Fruit fly (Drosophila melanogaster) whole organism, embryonic: ENCODE results near the gene CG34106.
A peak's percentile ranks its signal among the peaks of the same experiment; 100 is the strongest.

Experiments used
- B-H1 ChIP-seq: fragments of 200-800 bp; sonication (Bioruptor generic); IDR thresholded peaks from 3 replicates; pipeline ENCODE4 v1.3.6; 2022; ENCODE audit warnings: missing biosample characterization, missing genetic modification characterization
- Blimp-1 ChIP-seq: fragments of 200-800 bp; sonication (Bioruptor generic); optimal IDR thresholded peaks from 3 replicates; lab custom pipeline; 2018; ENCODE audit warnings: missing biosample characterization, missing genetic modification characterization, mild to moderate bottlenecking, moderate library complexity, missing genetic modification reagents
- CG10543 ChIP-seq: fragments of 200-800 bp; sonication (Bioruptor generic); optimal IDR thresholded peaks from 3 replicates; lab custom pipeline; 2017; ENCODE audit warnings: missing biosample characterization, mild to moderate bottlenecking, missing genetic modification characterization, moderate library complexity
- CG12236 ChIP-seq: fragments of 200-800 bp; sonication (Bioruptor generic); optimal IDR thresholded peaks from 2 replicates; lab custom pipeline; 2016; ENCODE audit warnings: missing biosample characterization, missing genetic modification characterization
- CG12299 ChIP-seq: fragments of 200-800 bp; sonication (Bioruptor generic); optimal IDR thresholded peaks from 2 replicates; lab custom pipeline; 2018; ENCODE audit warnings: missing biosample characterization, mild to moderate bottlenecking, missing genetic modification characterization
- CG12744 ChIP-seq: fragments of 200-800 bp; sonication (Bioruptor generic); optimal IDR thresholded peaks from 2 replicates; lab custom pipeline; 2016; ENCODE audit warnings: missing biosample characterization, missing genetic modification characterization
- CG13424 ChIP-seq: fragments of 200-800 bp; sonication (Bioruptor generic); optimal IDR thresholded peaks from 2 replicates; lab custom pipeline; 2019; ENCODE audit warnings: missing biosample characterization, mild to moderate bottlenecking, missing genetic modification characterization, moderate library complexity
- CG14710 ChIP-seq: fragments of 200-800 bp; sonication (Bioruptor generic); optimal IDR thresholded peaks from 3 replicates; lab custom pipeline; 2019; ENCODE audit warnings: missing biosample characterization, mild to moderate bottlenecking, missing genetic modification characterization, moderate library complexity
- CG16815 ChIP-seq: fragments of 200-800 bp; sonication (Bioruptor generic); optimal IDR thresholded peaks from 3 replicates; lab custom pipeline; 2017; ENCODE audit warnings: missing biosample characterization, mild to moderate bottlenecking, missing genetic modification characterization
- CG17361 ChIP-seq: fragments of 200-800 bp; sonication (Bioruptor generic); IDR thresholded peaks from 3 replicates; pipeline ENCODE4 v1.3.6; 2022; ENCODE audit warnings: missing biosample characterization, missing genetic modification characterization
- CG2129 ChIP-seq: fragments of 200-800 bp; sonication (Bioruptor generic); IDR thresholded peaks from 2 replicates; pipeline ENCODE4 v1.3.6; 2022; ENCODE audit warnings: missing biosample characterization, missing genetic modification characterization; ENCODE audit not compliant: partially characterized antibody
- CG2202 ChIP-seq: fragments of 200-800 bp; sonication (Bioruptor generic); optimal IDR thresholded peaks from 2 replicates; lab custom pipeline; 2018; ENCODE audit warnings: missing biosample characterization, mild to moderate bottlenecking, missing genetic modification characterization
- CG2712 ChIP-seq: fragments of 200-800 bp; optimal IDR thresholded peaks from 3 replicates; lab custom pipeline; 2019; ENCODE audit warnings: missing biosample characterization, mild to moderate bottlenecking, missing genetic modification characterization, moderate library complexity
- CG3726 ChIP-seq: fragments of 200-800 bp; sonication (Bioruptor generic); IDR thresholded peaks from 3 replicates; pipeline ENCODE4, ENCODE4 v1.3.6; 2022; ENCODE audit warnings: missing biosample characterization, missing genetic modification characterization
- CG4707 ChIP-seq: fragments of 200-800 bp; sonication (Bioruptor generic); optimal IDR thresholded peaks from 2 replicates; lab custom pipeline; 2018; ENCODE audit warnings: missing biosample characterization, mild to moderate bottlenecking, missing genetic modification characterization, moderate library complexity
- CG7357 ChIP-seq: fragments of 200-800 bp; sonication (Bioruptor generic); IDR thresholded peaks from 3 replicates; pipeline ENCODE4 v1.3.6; 2022; ENCODE audit warnings: missing biosample characterization, missing genetic modification characterization
- CG7963 ChIP-seq: fragments of 200-800 bp; sonication (Bioruptor generic); IDR thresholded peaks from 3 replicates; pipeline ENCODE4 v1.3.6; 2022; ENCODE audit warnings: missing biosample characterization, missing genetic modification characterization; ENCODE audit not compliant: partially characterized antibody
- CG9215 ChIP-seq: fragments of 200-800 bp; sonication (Bioruptor generic); IDR thresholded peaks from 2 replicates; pipeline ENCODE4 v1.3.6; 2022; ENCODE audit warnings: missing biosample characterization, missing genetic modification characterization
- CG9609 ChIP-seq: fragments of 200-800 bp; sonication (Bioruptor generic); optimal IDR thresholded peaks from 3 replicates; lab custom pipeline; 2016; ENCODE audit warnings: missing biosample characterization, missing genetic modification characterization
- Camta ChIP-seq: fragments of 200-800 bp; sonication (Bioruptor generic); optimal IDR thresholded peaks from 2 replicates; lab custom pipeline; 2016; ENCODE audit warnings: missing biosample characterization, missing genetic modification characterization
- Doc2 ChIP-seq: fragments of 200-800 bp; sonication (Bioruptor generic); IDR thresholded peaks from 2 replicates; pipeline ENCODE4 v1.3.6; 2022; ENCODE audit warnings: missing biosample characterization, missing genetic modification characterization
- E2f2 ChIP-seq: fragments of 200-800 bp; sonication (Bioruptor generic); IDR thresholded peaks from 2 replicates; pipeline ENCODE4 v1.3.6; 2022; ENCODE audit warnings: missing biosample characterization, missing genetic modification characterization
- Eip74EF ChIP-seq, 2 experiments: fragments of 200-800 bp in 1 of 2; fragments of >200 bp in 1 of 2; sonication (Bioruptor generic) in 1 of 2; optimal IDR thresholded peaks; 2 replicates each; lab custom pipeline; 2017 to 2019; ENCODE audit warnings: missing biosample characterization in 2 of 2, missing genetic modification characterization in 2 of 2, mild to moderate bottlenecking in 1 of 2, moderate library complexity in 1 of 2
- Kr ChIP-seq: fragments of 200-800 bp; sonication (Bioruptor generic); optimal IDR thresholded peaks from 2 replicates; lab custom pipeline; 2017; ENCODE audit warnings: missing biosample characterization, mild to moderate bottlenecking, missing genetic modification characterization
- NfI ChIP-seq: fragments of 200-800 bp; sonication (Bioruptor generic); optimal IDR thresholded peaks from 3 replicates; lab custom pipeline; 2018; ENCODE audit warnings: missing biosample characterization, mild to moderate bottlenecking, missing genetic modification characterization, moderate library complexity
- Vsx1 ChIP-seq: fragments of 200-800 bp; sonication (Bioruptor generic); optimal IDR thresholded peaks from 2 replicates; lab custom pipeline; 2017; ENCODE audit warnings: missing biosample characterization, mild to moderate bottlenecking, missing genetic modification characterization, missing genetic modification reagents
- Xbp1 ChIP-seq: fragments of 200-800 bp; sonication (Bioruptor generic); optimal IDR thresholded peaks from 3 replicates; lab custom pipeline; 2016; ENCODE audit warnings: missing biosample characterization, mild to moderate bottlenecking, missing genetic modification characterization
- cad ChIP-seq: fragments of >200 bp; optimal IDR thresholded peaks from 2 replicates; lab custom pipeline; 2017; ENCODE audit warnings: missing biosample characterization, missing genetic modification characterization
- cas ChIP-seq: fragments of 200-800 bp; sonication (Bioruptor generic); IDR thresholded peaks from 2 replicates; pipeline ENCODE4 v1.3.6; 2022; ENCODE audit warnings: missing biosample characterization, missing genetic modification characterization
- disco-r ChIP-seq: fragments of 200-800 bp; sonication (Bioruptor generic); optimal IDR thresholded peaks from 2 replicates; lab custom pipeline; 2016; ENCODE audit warnings: missing biosample characterization, missing genetic modification characterization
- dysf ChIP-seq: fragments of 200-800 bp; sonication (Bioruptor generic); IDR thresholded peaks from 3 replicates; pipeline ENCODE4 v1.3.6; 2022; ENCODE audit warnings: missing biosample characterization, missing genetic modification characterization
- emc ChIP-seq: fragments of 200-800 bp; sonication (Bioruptor generic); optimal IDR thresholded peaks from 2 replicates; lab custom pipeline; 2016; ENCODE audit warnings: missing biosample characterization, missing genetic modification characterization
- ems ChIP-seq: fragments of 200-800 bp; sonication (Bioruptor generic); optimal IDR thresholded peaks from 3 replicates; lab custom pipeline; 2016; ENCODE audit warnings: missing biosample characterization, missing genetic modification characterization
- fd64A ChIP-seq: fragments of 200-800 bp; sonication (Bioruptor generic); optimal IDR thresholded peaks from 3 replicates; lab custom pipeline; 2018; ENCODE audit warnings: missing biosample characterization, mild to moderate bottlenecking, missing genetic modification characterization
- hb ChIP-seq: fragments of 200-800 bp; sonication (Bioruptor generic); IDR thresholded peaks from 3 replicates; pipeline ENCODE4 v1.3.6; 2022; ENCODE audit warnings: missing biosample characterization, missing genetic modification characterization; ENCODE audit not compliant: partially characterized antibody
- her ChIP-seq: fragments of 200-800 bp; sonication (Bioruptor generic); optimal IDR thresholded peaks from 2 replicates; lab custom pipeline; 2016; ENCODE audit warnings: missing biosample characterization, missing genetic modification characterization
- hkb ChIP-seq, 2 experiments: fragments of 200-800 bp in 1 of 2; fragments of >200 bp in 1 of 2; sonication (Bioruptor generic) in 1 of 2; IDR thresholded peaks in 1 of 2; optimal IDR thresholded peaks in 1 of 2; 2 replicates each; pipeline versions ENCODE4 v1.3.6 to Lab custom; 2017 to 2022; ENCODE audit warnings: missing biosample characterization in 1 of 2, missing genetic modification characterization in 1 of 2
- ind ChIP-seq: fragments of 200-800 bp; sonication (Bioruptor generic); optimal IDR thresholded peaks from 3 replicates; lab custom pipeline; 2016; ENCODE audit warnings: missing biosample characterization, missing genetic modification characterization
- inv ChIP-seq: fragments of 200-800 bp; sonication (Bioruptor generic); IDR thresholded peaks from 2 replicates; pipeline ENCODE4 v1.3.6; 2022; ENCODE audit warnings: missing biosample characterization, missing genetic modification characterization; ENCODE audit not compliant: partially characterized antibody
- jing ChIP-seq: fragments of 200-800 bp; sonication (Bioruptor generic); optimal IDR thresholded peaks from 2 replicates; lab custom pipeline; 2018; ENCODE audit warnings: missing biosample characterization, mild to moderate bottlenecking, missing genetic modification characterization
- lov ChIP-seq, 2 experiments: fragments of 200-800 bp in 1 of 2; fragments of >200 bp in 1 of 2; sonication (Bioruptor generic) in 1 of 2; IDR thresholded peaks in 1 of 2; optimal IDR thresholded peaks in 1 of 2; 2 replicates in 1 of 2; 3 replicates in 1 of 2; pipeline versions ENCODE4 v1.3.6 to Lab custom; 2017 to 2022; ENCODE audit warnings: missing biosample characterization in 1 of 2, missing genetic modification characterization in 1 of 2
- pan ChIP-seq, 4 experiments: fragments of >200 bp in 3 of 4; fragments of 200-800 bp in 1 of 4; sonication (Bioruptor generic) in 1 of 4; optimal IDR thresholded peaks in 3 of 4; IDR thresholded peaks in 1 of 4; 2 replicates each; pipeline versions ENCODE4 v1.3.6 to Lab custom; 2017 to 2022; ENCODE audit warnings: missing biosample characterization in 2 of 4, missing genetic modification characterization in 2 of 4, mixed read lengths in 1 of 4
- prd ChIP-seq, 3 experiments: fragments of >200 bp in 2 of 3; fragments of 200-800 bp in 1 of 3; sonication (Bioruptor generic) in 1 of 3; optimal IDR thresholded peaks in 2 of 3; IDR thresholded peaks in 1 of 3; 2 replicates in 2 of 3; 3 replicates in 1 of 3; pipeline versions ENCODE4 v1.3.6 to Lab custom; 2017 to 2022; ENCODE audit warnings: missing biosample characterization in 1 of 3, missing genetic modification characterization in 1 of 3
- row ChIP-seq: fragments of 200-800 bp; sonication (Bioruptor generic); IDR thresholded peaks from 3 replicates; pipeline ENCODE4 v1.3.6; 2022; ENCODE audit warnings: missing biosample characterization, missing genetic modification characterization
- sens ChIP-seq: fragments of 200-800 bp; sonication (Bioruptor generic); peaks from one replicate; lab custom pipeline; 2016; ENCODE audit warnings: missing biosample characterization, missing genetic modification characterization
- seq ChIP-seq: fragments of 200-800 bp; sonication (Bioruptor generic); IDR thresholded peaks from 2 replicates; pipeline ENCODE4 v1.3.6; 2022; ENCODE audit warnings: missing biosample characterization, missing genetic modification characterization
- toy ChIP-seq: fragments of 200-800 bp; sonication (Bioruptor generic); IDR thresholded peaks from 2 replicates; pipeline ENCODE4 v1.3.6; 2022; ENCODE audit warnings: missing biosample characterization, missing genetic modification characterization
- vfl ChIP-seq: fragments of 200-800 bp; sonication (Bioruptor generic); optimal IDR thresholded peaks from 2 replicates; lab custom pipeline; 2016; ENCODE audit warnings: missing biosample characterization, missing genetic modification characterization
- z ChIP-seq: fragments of 200-800 bp; sonication (Bioruptor generic); IDR thresholded peaks from 3 replicates; pipeline ENCODE4 v1.3.6; 2022; ENCODE audit warnings: missing biosample characterization, missing genetic modification characterization

Gene CG34106

dm6 chr2L:17203833-17204232 is 73.0 kb downstream of the CG34106 start (continued):
- no peak for TF ChIP-seq CG12744 (GFP tag; lab: Kevin White, UChicago)
- TF ChIP-seq lov (optimal IDR thresholded peaks at IDR 0.05; lab: Kevin White, UChicago): no peak
- TF ChIP-seq lov (GFP tag; IDR thresholded peaks at IDR 0.05; lab: Robert Waterston, UW): no peak
- TF ChIP-seq CG2202 (tag; lab: Kevin White, UChicago): no peak
- no peak for TF ChIP-seq CG3726 (GFP tag; lab: Robert Waterston, UW)
- no peak for TF ChIP-seq CG16815
- no peak for TF ChIP-seq Eip74EF (GFP tag; optimal IDR thresholded peaks at IDR 0.05; lab: Kevin White, UChicago)
- no peak for TF ChIP-seq CG7963 (GFP tag; lab: Robert Waterston, UW)
- TF ChIP-seq inv (GFP tag; lab: Robert Waterston, UW): no peak
- no peak for TF ChIP-seq CG9609 (GFP tag; lab: Kevin White, UChicago)
- no peak for TF ChIP-seq vfl (GFP tag; lab: Kevin White, UChicago)
- TF ChIP-seq Kr (GFP tag; lab: Kevin White, UChicago): no peak
- no peak for TF ChIP-seq Camta (GFP tag; lab: Kevin White, UChicago)
- no peak for TF ChIP-seq hb (GFP tag; lab: Robert Waterston, UW)
- 0 out of 3 replicates have a peak, but pooled peaks have one; percentile 23 for TF ChIP-seq CG17361
- peak; percentile 12 for TF ChIP-seq NfI (GFP tag; lab: Kevin White, UChicago)
- no peak for TF ChIP-seq Vsx1 (GFP tag; lab: Kevin White, UChicago)
- TF ChIP-seq fd64A (GFP tag; lab: Kevin White, UChicago): no peak
- no peak for TF ChIP-seq CG2712
- no peak for TF ChIP-seq E2f2 (GFP tag; lab: Robert Waterston, UW)
- TF ChIP-seq toy (GFP tag; lab: Robert Waterston, UW): no peak
- no peak for TF ChIP-seq disco-r (GFP tag; lab: Kevin White, UChicago)
- TF ChIP-seq CG12236 (GFP tag; lab: Kevin White, UChicago): no peak
- no peak for TF ChIP-seq CG4707 (GFP tag; lab: Kevin White, UChicago)
- no peak for TF ChIP-seq CG2129 (GFP tag; lab: Robert Waterston, UW)
- TF ChIP-seq emc (GFP tag; lab: Kevin White, UChicago): no peak
- no peak for TF ChIP-seq CG12299 (tag; lab: Kevin White, UChicago)
- no peak for TF ChIP-seq Xbp1 (GFP tag; lab: Kevin White, UChicago)
- TF ChIP-seq CG10543 (GFP tag; lab: Kevin White, UChicago): no peak
- peak; percentile 52; the same call in 1 of the 3 replicates for TF ChIP-seq dysf (GFP tag; lab: Robert Waterston, UW)
- TF ChIP-seq B-H1 (GFP tag; lab: Robert Waterston, UW): no peak
- TF ChIP-seq Blimp-1 (GFP tag; lab: Kevin White, UChicago): peak; percentile 26
- no peak for TF ChIP-seq her (GFP tag; lab: Kevin White, UChicago)
- peak; percentile 57 for TF ChIP-seq row (GFP tag; lab: Robert Waterston, UW)
- no peak for TF ChIP-seq CG9215 (GFP tag; lab: Robert Waterston, UW)
- TF ChIP-seq jing (GFP tag; lab: Kevin White, UChicago): no peak
- TF ChIP-seq CG7357 (GFP tag; lab: Robert Waterston, UW): no peak
- TF ChIP-seq CG13424 (tag; lab: Kevin White, UChicago): peak; percentile 15
- TF ChIP-seq sens (GFP tag; lab: Kevin White, UChicago): peak; percentile 81
- no peak for TF ChIP-seq ems (GFP tag; lab: Kevin White, UChicago)
- no peak for TF ChIP-seq cad (GFP tag; lab: Kevin White, UChicago)
- no peak for TF ChIP-seq pan (optimal IDR thresholded peaks at IDR 0.05; lab: Kevin White, UChicago)
- peak in 1 of 2 experiments; percentile 39 for TF ChIP-seq pan (GFP tag; optimal IDR thresholded peaks at IDR 0.05 in 1 of 2, IDR thresholded peaks at IDR 0.05 in 1 of 2)
- no peak for TF ChIP-seq Doc2
- TF ChIP-seq ind (GFP tag; lab: Kevin White, UChicago): peak; percentile 11
- TF ChIP-seq seq (GFP tag; lab: Robert Waterston, UW): no peak
- no peak for TF ChIP-seq CG14710 (tag; lab: Kevin White, UChicago)
- no peak for TF ChIP-seq prd (optimal IDR thresholded peaks at IDR 0.05; lab: Kevin White, UChicago)
- peak; percentile 54; the same call in 2 of the 3 replicates for TF ChIP-seq prd (GFP tag; IDR thresholded peaks at IDR 0.05; lab: Robert Waterston, UW)
- TF ChIP-seq hkb (optimal IDR thresholded peaks at IDR 0.05; lab: Kevin White, UChicago): no peak
- TF ChIP-seq hkb (GFP tag; IDR thresholded peaks at IDR 0.05; lab: Robert Waterston, UW): no peak
- 0 out of 2 replicates have a peak, but pooled peaks have one; percentile 17 for TF ChIP-seq cas (GFP tag; lab: Robert Waterston, UW)
- TF ChIP-seq z: no peak
